Fruit fly (Drosophila melanogaster) Kc167 (cell line): ENCODE measurements around the gene Lim3.

Experiments
- Myc ChIP-seq: fragments of >200 bp; optimal IDR thresholded peaks from 2 replicates; lab custom pipeline; 2017; ENCODE audit warnings: missing external identifiers
- Sin3A ChIP-seq: fragments of >200 bp; optimal IDR thresholded peaks from 2 replicates; lab custom pipeline; 2018; ENCODE audit warnings: missing external identifiers
- h ChIP-seq: fragments of >200 bp; optimal IDR thresholded peaks from 3 replicates; lab custom pipeline; 2018; ENCODE audit warnings: missing external identifiers
- psq ChIP-seq: fragments of >200 bp; optimal IDR thresholded peaks from 2 replicates; lab custom pipeline; 2017; ENCODE audit warnings: missing external identifiers

dm6 chr2L:19131905-19132402 lies 23.7 kb upstream of the Lim3 start, which contains the start of the genes AsnRS and DCTN6-p27:
- TF ChIP-seq Myc (lab: Kevin White, UChicago) (no peak), h (no peak), psq (lab: Kevin White, UChicago) (no peak), Sin3A (lab: Kevin White, UChicago) (no peak)
